Fruit fly (Drosophila melanogaster) whole organism, wandering third instar larva: ENCODE data around the gene Jhbp16.
A peak's percentile ranks its signal among the peaks of the same experiment; 100 is the strongest.

Source experiments
- Abd-B ChIP-seq: fragments of >200 bp; optimal IDR thresholded peaks from 2 replicates; lab custom pipeline; 2017; ENCODE audit warnings: missing biosample characterization, missing genetic modification characterization
- CG32264 ChIP-seq: fragments of 200-800 bp; sonication (Bioruptor generic); optimal IDR thresholded peaks from 2 replicates; lab custom pipeline; 2016; ENCODE audit warnings: missing biosample characterization, missing genetic modification characterization
- CG9705 ChIP-seq: fragments of 200-800 bp; sonication (Bioruptor generic); optimal IDR thresholded peaks from 2 replicates; lab custom pipeline; 2018; ENCODE audit warnings: missing biosample characterization, mild to moderate bottlenecking, missing genetic modification characterization
- CrebA ChIP-seq: fragments of 200-800 bp; sonication (Bioruptor generic); optimal IDR thresholded peaks from 2 replicates; lab custom pipeline; 2016; ENCODE audit warnings: missing biosample characterization, mild to moderate bottlenecking, missing genetic modification characterization, borderline replicate concordance
- Dfd ChIP-seq: fragments of >200 bp; optimal IDR thresholded peaks from 2 replicates; lab custom pipeline; 2017; ENCODE audit warnings: missing biosample characterization, missing genetic modification characterization
- Dif ChIP-seq: fragments of 200-275, 200-300 bp; sonication (Bioruptor generic); optimal IDR thresholded peaks from 2 replicates; lab custom pipeline; 2018; ENCODE audit warnings: missing biosample characterization, missing genetic modification characterization; ENCODE audit not compliant: partially characterized antibody
- GATAd ChIP-seq: sonication (Bioruptor generic); optimal IDR thresholded peaks from 2 replicates; lab custom pipeline; 2016; ENCODE audit warnings: missing biosample characterization, missing genetic modification characterization
- HLH106 ChIP-seq: fragments of 200-800 bp; optimal IDR thresholded peaks from 3 replicates; lab custom pipeline; 2019; ENCODE audit warnings: missing biosample characterization, mild to moderate bottlenecking, missing genetic modification characterization, moderate library complexity
- Hnf4 ChIP-seq: fragments of 200-800 bp; sonication (Bioruptor generic); optimal IDR thresholded peaks from 2 replicates; lab custom pipeline; 2016; ENCODE audit warnings: missing biosample characterization, mild to moderate bottlenecking, missing genetic modification characterization
- Hr78 ChIP-seq: fragments of >200 bp; optimal IDR thresholded peaks from 2 replicates; lab custom pipeline; 2017; ENCODE audit warnings: missing biosample characterization, missing genetic modification characterization
- Hr83 ChIP-seq: fragments of 200-300 bp; sonication (Bioruptor generic); optimal IDR thresholded peaks from 2 replicates; lab custom pipeline; 2016; ENCODE audit warnings: missing biosample characterization, mild to moderate bottlenecking, missing genetic modification characterization, moderate library complexity; ENCODE audit not compliant: poor library complexity, severe bottlenecking
- Jra ChIP-seq: sonication (Bioruptor generic); optimal IDR thresholded peaks from 2 replicates; lab custom pipeline; 2016; ENCODE audit warnings: missing biosample characterization, missing genetic modification characterization
- Mio ChIP-seq: sonication (Bioruptor generic); optimal IDR thresholded peaks from 2 replicates; lab custom pipeline; 2016; ENCODE audit warnings: missing biosample characterization, missing genetic modification characterization
- Myc ChIP-seq: fragments of >200 bp; optimal IDR thresholded peaks from 2 replicates; lab custom pipeline; 2017
- N ChIP-seq: fragments of >200 bp; optimal IDR thresholded peaks from 2 replicates; lab custom pipeline; 2018; ENCODE audit warnings: missing biosample characterization, missing external identifiers, missing genetic modification characterization
- OdsH ChIP-seq: fragments of 200-800 bp; sonication (Bioruptor generic); optimal IDR thresholded peaks from 2 replicates; lab custom pipeline; 2016; ENCODE audit warnings: missing biosample characterization, mild to moderate bottlenecking, missing genetic modification characterization
- Rel ChIP-seq, 2 experiments: fragments of 200-800 bp; sonication (Bioruptor generic) in 1 of 2; optimal IDR thresholded peaks; 2 replicates in 1 of 2; 3 replicates in 1 of 2; lab custom pipeline; 2016 to 2019; ENCODE audit warnings: mild to moderate bottlenecking in 2 of 2, missing biosample characterization in 2 of 2, missing genetic modification characterization in 2 of 2, moderate library complexity in 1 of 2
- Sp1 ChIP-seq: fragments of 200-800 bp; sonication (Bioruptor generic); optimal IDR thresholded peaks from 3 replicates; lab custom pipeline; 2019; ENCODE audit warnings: missing biosample characterization, mild to moderate bottlenecking, missing genetic modification characterization, moderate library complexity
- Vsx2 ChIP-seq: fragments of 200-300, 225-300 bp; sonication (Bioruptor generic); optimal IDR thresholded peaks from 2 replicates; lab custom pipeline; 2018; ENCODE audit warnings: missing biosample characterization, missing genetic modification characterization; ENCODE audit not compliant: partially characterized antibody
- br ChIP-seq: fragments of 200-800 bp; sonication (Bioruptor generic); optimal IDR thresholded peaks from 2 replicates; lab custom pipeline; 2016; ENCODE audit warnings: missing biosample characterization, missing genetic modification characterization
- brk ChIP-seq: fragments of 200-800 bp; sonication (Bioruptor generic); optimal IDR thresholded peaks from 2 replicates; lab custom pipeline; 2016; ENCODE audit warnings: missing biosample characterization, mild to moderate bottlenecking, missing genetic modification characterization
- dl ChIP-seq, 2 experiments: fragments of 175-275, 200-275 bp in 1 of 2; fragments of 200-275 bp in 1 of 2; sonication (Bioruptor generic); optimal IDR thresholded peaks; lab custom pipeline; 2018; ENCODE audit warnings: mild to moderate bottlenecking in 2 of 2, missing biosample characterization in 2 of 2, missing genetic modification characterization in 2 of 2, moderate library complexity in 2 of 2; ENCODE audit not compliant: partially characterized antibody in 2 of 2, insufficient read depth in 1 of 2
- dmrt93B ChIP-seq: fragments of 200-800 bp; sonication (Bioruptor generic); optimal IDR thresholded peaks from 2 replicates; lab custom pipeline; 2018; ENCODE audit warnings: missing biosample characterization, mild to moderate bottlenecking, missing genetic modification characterization
- dsf ChIP-seq: sonication (Bioruptor generic); optimal IDR thresholded peaks from 2 replicates; lab custom pipeline; 2016; ENCODE audit warnings: missing biosample characterization, missing genetic modification characterization, borderline replicate concordance
- ey ChIP-seq: fragments of 200-800 bp; sonication (Bioruptor generic); optimal IDR thresholded peaks from 2 replicates; lab custom pipeline; 2016; ENCODE audit warnings: missing biosample characterization, missing genetic modification characterization
- foxo ChIP-seq, 2 experiments: fragments of 200-800 bp; sonication (Bioruptor generic); optimal IDR thresholded peaks; 2 replicates in 1 of 2; 3 replicates in 1 of 2; lab custom pipeline; 2016 to 2017; ENCODE audit warnings: missing biosample characterization in 2 of 2, missing genetic modification characterization in 2 of 2
- fru ChIP-seq: fragments of 200-800 bp; sonication (Bioruptor generic); optimal IDR thresholded peaks from 3 replicates; lab custom pipeline; 2016; ENCODE audit warnings: missing biosample characterization, mild to moderate bottlenecking, missing genetic modification characterization
- h ChIP-seq: fragments of 200-800 bp; sonication (Bioruptor generic); optimal IDR thresholded peaks from 3 replicates; lab custom pipeline; 2016; ENCODE audit warnings: missing biosample characterization, mild to moderate bottlenecking, missing genetic modification characterization
- jim ChIP-seq: fragments of 175-275, 200-325 bp; sonication (Bioruptor generic); optimal IDR thresholded peaks from 2 replicates; lab custom pipeline; 2016; ENCODE audit warnings: missing biosample characterization, mild to moderate bottlenecking, missing genetic modification characterization
- lola ChIP-seq: fragments of >200 bp; optimal IDR thresholded peaks from 2 replicates; lab custom pipeline; 2017; ENCODE audit warnings: missing biosample characterization, missing genetic modification characterization
- pan ChIP-seq: fragments of >200 bp; optimal IDR thresholded peaks from 2 replicates; lab custom pipeline; 2017
- psq ChIP-seq: fragments of 200-800 bp; sonication (Bioruptor generic); optimal IDR thresholded peaks from 3 replicates; lab custom pipeline; 2017; ENCODE audit warnings: missing biosample characterization, mild to moderate bottlenecking, missing genetic modification characterization, moderate library complexity
- rgr ChIP-seq: fragments of 200-800 bp; sonication (Bioruptor generic); optimal IDR thresholded peaks from 3 replicates; lab custom pipeline; 2016; ENCODE audit warnings: missing biosample characterization, mild to moderate bottlenecking, missing genetic modification characterization
- sage ChIP-seq: fragments of 200-800 bp; sonication (Bioruptor generic); optimal IDR thresholded peaks from 2 replicates; lab custom pipeline; 2016; ENCODE audit warnings: missing biosample characterization, mild to moderate bottlenecking, missing genetic modification characterization
- sv ChIP-seq: fragments of 200-800 bp; sonication (Bioruptor generic); optimal IDR thresholded peaks from 3 replicates; lab custom pipeline; 2016; ENCODE audit warnings: missing biosample characterization, missing genetic modification characterization
- tai ChIP-seq: sonication (Bioruptor generic); optimal IDR thresholded peaks from 2 replicates; lab custom pipeline; 2016; ENCODE audit warnings: missing biosample characterization, missing genetic modification characterization
- usp ChIP-seq: fragments of >200 bp; optimal IDR thresholded peaks from 2 replicates; lab custom pipeline; 2017; ENCODE audit warnings: missing biosample characterization, missing genetic modification characterization
- woc ChIP-seq: sonication (Bioruptor generic); optimal IDR thresholded peaks from 2 replicates; lab custom pipeline; 2016; ENCODE audit warnings: missing biosample characterization, mild to moderate bottlenecking, missing genetic modification characterization

Gene Jhbp16

DNA sequence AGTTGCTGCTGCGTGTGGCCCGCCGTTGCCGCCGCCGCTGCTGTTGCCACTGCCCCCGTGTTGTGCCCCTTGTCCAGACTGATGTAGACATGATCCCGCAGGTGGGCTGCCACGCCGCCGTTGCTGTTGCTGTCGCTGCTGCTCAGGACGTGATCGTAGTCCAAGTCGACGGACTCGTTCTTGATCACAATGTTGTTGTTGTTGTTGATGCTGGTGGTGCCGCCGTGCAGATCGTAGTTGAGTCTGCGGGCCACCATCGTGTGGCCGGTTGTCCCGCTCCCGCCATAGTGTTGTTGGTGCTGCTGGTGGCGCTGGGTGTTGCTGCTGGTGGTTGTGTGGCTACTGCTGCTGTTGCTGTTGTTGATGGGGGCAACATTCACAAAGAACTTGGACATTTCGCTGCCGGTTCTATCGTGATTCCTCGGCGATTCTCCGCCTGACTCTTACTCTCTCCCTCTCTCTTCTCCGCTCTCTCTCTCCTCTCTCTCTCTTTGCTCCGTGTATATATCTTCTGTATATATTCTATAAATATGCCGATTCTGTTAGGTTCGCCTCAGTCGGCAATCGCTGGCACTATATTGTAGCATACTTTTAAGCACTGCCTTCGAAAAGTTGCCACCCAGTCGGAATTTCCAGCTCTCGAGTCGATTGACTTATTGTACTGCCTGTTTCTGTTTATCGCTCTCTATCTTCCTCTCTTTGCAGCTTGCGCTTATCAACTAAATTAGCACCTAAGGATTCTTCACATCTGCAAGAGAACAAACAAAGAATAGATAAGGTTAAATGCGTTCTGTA lies 37.9 kb upstream of the Jhbp16 start:
- TF ChIP-seq CrebA (GFP tag; lab: Kevin White, UChicago) (peak; percentile 32), Rel (GFP tag; optimal IDR thresholded peaks at IDR 0.05; lab: Kevin White, UChicago) (no peak), Rel (tag; optimal IDR thresholded peaks at IDR 0.05; lab: Kevin White, UChicago) (peak; percentile 32), CG32264 (GFP tag; lab: Kevin White, UChicago) (no peak), usp (GFP tag; lab: Kevin White, UChicago) (no peak), Myc (peak; percentile 52), Mio (GFP tag; lab: Kevin White, UChicago) (no peak), Vsx2 (GFP tag; lab: Kevin White, UChicago) (peak; percentile 74), CG9705 (no peak), HLH106 (tag; lab: Kevin White, UChicago) (no peak), Dfd (GFP tag; lab: Kevin White, UChicago) (peak; percentile 79), ey (GFP tag; lab: Kevin White, UChicago) (peak; percentile 27), GATAd (GFP tag; lab: Kevin White, UChicago) (no peak), rgr (peak; percentile 43), Sp1 (peak; percentile 8), h (GFP tag; lab: Kevin White, UChicago) (peak; percentile 28), br (GFP tag; lab: Kevin White, UChicago) (peak; percentile 22), lola (no peak), brk (no peak), jim (no peak), tai (GFP tag; lab: Kevin White, UChicago) (no peak), sv (GFP tag; lab: Kevin White, UChicago) (no peak), Hr78 (GFP tag; lab: Kevin White, UChicago) (no peak), Hr83 (GFP tag; lab: Kevin White, UChicago) (no peak), sage (GFP tag; lab: Kevin White, UChicago) (peak; percentile 55), Jra (GFP tag; lab: Kevin White, UChicago) (no peak), Hnf4 (GFP tag; lab: Kevin White, UChicago) (no peak), N (GFP tag; lab: Kevin White, UChicago) (peak; percentile 3), woc (GFP tag; lab: Kevin White, UChicago) (no peak), Abd-B (GFP tag; lab: Kevin White, UChicago) (no peak), OdsH (GFP tag; lab: Kevin White, UChicago) (peak; percentile 33), fru (GFP tag; lab: Kevin White, UChicago) (no peak), psq (GFP tag; lab: Kevin White, UChicago) (peak; percentile 61), Dif (GFP tag; lab: Kevin White, UChicago) (peak; percentile 80), foxo (GFP tag; optimal IDR thresholded peaks at IDR 0.05; lab: Kevin White, UChicago) (peak in 1 of 2 experiments; percentile 46), dl (GFP tag; optimal IDR thresholded peaks at IDR 0.05; lab: Kevin White, UChicago; ENCODE audit: insufficient read depth in 1 of 2, partially characterized antibody in 2 of 2) (peak; percentile 3 to 35), dsf (GFP tag; lab: Kevin White, UChicago) (no peak), pan (no peak), dmrt93B (GFP tag; lab: Kevin White, UChicago) (no peak)

DNA sequence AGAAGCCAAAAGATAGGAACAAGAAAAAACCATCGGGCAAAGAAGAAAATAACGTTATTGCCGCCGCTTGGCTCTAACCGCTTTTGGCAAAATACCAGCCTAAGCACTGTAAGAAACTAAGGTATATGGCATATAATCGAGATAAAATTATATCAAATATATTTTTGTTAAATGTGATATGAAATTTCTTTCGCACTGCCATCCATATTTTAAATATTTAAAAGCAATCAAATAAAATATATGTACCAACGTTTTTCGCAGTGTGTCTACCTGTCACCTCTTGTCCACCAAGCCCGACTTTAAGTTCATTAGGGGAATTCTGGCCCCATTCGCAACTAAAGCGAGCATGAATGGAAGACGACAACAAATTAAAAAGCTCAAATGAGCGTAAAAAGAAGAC lies 36.4 kb upstream of the Jhbp16 start:
- TF ChIP-seq ey (GFP tag; lab: Kevin White, UChicago) (peak; percentile 73), br (GFP tag; lab: Kevin White, UChicago) (peak; percentile 72), lola (no peak), Jra (GFP tag; lab: Kevin White, UChicago) (peak; percentile 51), GATAd (GFP tag; lab: Kevin White, UChicago) (no peak), Sp1 (peak; percentile 81), dsf (GFP tag; lab: Kevin White, UChicago) (no peak), Mio (GFP tag; lab: Kevin White, UChicago) (no peak), h (GFP tag; lab: Kevin White, UChicago) (peak; percentile 89), sv (GFP tag; lab: Kevin White, UChicago) (peak; percentile 13), psq (GFP tag; lab: Kevin White, UChicago) (peak; percentile 88), CG32264 (GFP tag; lab: Kevin White, UChicago) (no peak), HLH106 (tag; lab: Kevin White, UChicago) (peak; percentile 82), usp (GFP tag; lab: Kevin White, UChicago) (no peak), Abd-B (GFP tag; lab: Kevin White, UChicago) (no peak), OdsH (GFP tag; lab: Kevin White, UChicago) (peak; percentile 84), Myc (no peak), Vsx2 (GFP tag; lab: Kevin White, UChicago) (no peak), CrebA (GFP tag; lab: Kevin White, UChicago) (peak; percentile 40), CG9705 (peak; percentile 27), Hr83 (GFP tag; lab: Kevin White, UChicago) (no peak), Dfd (GFP tag; lab: Kevin White, UChicago) (no peak), pan (no peak), tai (GFP tag; lab: Kevin White, UChicago) (peak; percentile 60), rgr (peak; percentile 83), Rel (GFP tag; optimal IDR thresholded peaks at IDR 0.05; lab: Kevin White, UChicago) (peak; percentile 59), Rel (tag; optimal IDR thresholded peaks at IDR 0.05; lab: Kevin White, UChicago) (peak; percentile 43), foxo (GFP tag; optimal IDR thresholded peaks at IDR 0.05; lab: Kevin White, UChicago) (peak in 1 of 2 experiments; percentile 85), jim (no peak), dmrt93B (GFP tag; lab: Kevin White, UChicago) (peak; percentile 51), fru (GFP tag; lab: Kevin White, UChicago) (peak; percentile 80), Hnf4 (GFP tag; lab: Kevin White, UChicago) (peak; percentile 75), sage (GFP tag; lab: Kevin White, UChicago) (peak; percentile 52), brk (peak; percentile 85), woc (GFP tag; lab: Kevin White, UChicago) (peak; percentile 52), dl (GFP tag; optimal IDR thresholded peaks at IDR 0.05; lab: Kevin White, UChicago; ENCODE audit: insufficient read depth in 1 of 2, partially characterized antibody in 2 of 2) (no peak), N (GFP tag; lab: Kevin White, UChicago) (no peak), Dif (GFP tag; lab: Kevin White, UChicago) (no peak), Hr78 (GFP tag; lab: Kevin White, UChicago) (no peak)
